Fruit fly (Drosophila melanogaster) whole organism: Measurements from ENCODE around the gene stumps.

Source experiments
- CG8478 ChIP-seq: fragments of >200 bp; optimal IDR thresholded peaks from 2 replicates; lab custom pipeline; 2018; ENCODE audit warnings: inconsistent platforms
- Dll ChIP-seq: fragments of >200 bp; optimal IDR thresholded peaks from 2 replicates; lab custom pipeline; 2017
- EcR ChIP-seq, 2 experiments: fragments of >200 bp; optimal IDR thresholded peaks; 2 replicates each; lab custom pipeline; 2017; ENCODE audit warnings: missing biosample characterization in 2 of 2, missing genetic modification characterization in 2 of 2, missing genetic modification reagents in 2 of 2
- pan ChIP-seq: fragments of >200 bp; optimal IDR thresholded peaks from 2 replicates; lab custom pipeline; 2017
- psq ChIP-seq: fragments of >200 bp; optimal IDR thresholded peaks from 2 replicates; lab custom pipeline; 2017
- usp ChIP-seq: fragments of >200 bp; optimal IDR thresholded peaks from 2 replicates; lab custom pipeline; 2017; ENCODE audit warnings: missing biosample characterization, missing genetic modification characterization, mixed read lengths

Gene stumps

DNA sequence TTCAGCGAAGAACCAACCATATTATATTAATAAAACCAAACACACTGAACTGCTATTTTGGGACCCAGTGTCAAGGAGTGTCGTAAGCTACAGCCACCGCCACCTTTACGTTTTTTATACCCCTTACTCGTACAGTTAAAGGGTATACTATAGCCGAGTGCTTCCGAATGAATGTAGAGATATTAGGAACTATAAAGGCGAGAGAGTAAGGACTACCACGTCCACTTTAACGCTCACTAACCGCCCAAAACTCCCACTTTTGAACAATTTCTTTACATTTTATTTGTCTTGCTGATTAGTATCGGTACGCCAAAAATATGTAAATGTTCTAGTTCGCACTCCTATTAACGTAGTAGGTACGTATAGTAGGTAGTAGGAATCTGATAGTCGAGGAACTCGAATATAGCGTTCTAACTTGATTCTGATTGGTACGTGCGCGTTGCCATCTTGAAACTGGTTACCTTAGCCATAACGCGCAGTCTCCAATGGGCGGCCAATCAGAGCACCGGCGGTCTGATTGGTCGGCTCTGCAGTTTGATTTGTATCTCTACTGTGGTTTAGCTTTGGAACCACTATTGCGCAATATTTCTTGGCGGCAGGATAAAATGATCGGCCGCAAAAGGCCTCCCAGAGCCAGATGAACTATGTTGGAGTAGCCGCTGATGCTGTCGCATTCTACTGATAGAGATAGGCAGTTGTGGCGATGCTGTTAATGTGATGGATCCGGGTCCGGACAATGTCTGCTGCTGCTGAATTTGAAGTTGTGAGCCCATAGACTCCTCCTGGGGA is 79.1 kb downstream of the stumps start:
- TF ChIP-seq pan (lab: Kevin White, UChicago) (no peak), usp (GFP tag; lab: Kevin White, UChicago) (no peak), CG8478 (lab: Kevin White, UChicago) (no peak), Dll (lab: Kevin White, UChicago) (no peak), EcR (GFP tag; optimal IDR thresholded peaks at IDR 0.05; lab: Kevin White, UChicago) (no peak)

dm6 chr3R:14656760-14657604 is 80.0 kb downstream of the stumps start, which contains the start of gene CG3505:
Gene CG3505, plus strand, starts transcription at chr3R:14657447.
- no peak for TF ChIP-seq psq
- no peak for TF ChIP-seq pan (lab: Kevin White, UChicago)
- TF ChIP-seq EcR (GFP tag; optimal IDR thresholded peaks at IDR 0.05; lab: Kevin White, UChicago): no peak
- TF ChIP-seq usp (GFP tag; lab: Kevin White, UChicago): no peak
- no peak for TF ChIP-seq CG8478 (lab: Kevin White, UChicago)
- no peak for TF ChIP-seq Dll (lab: Kevin White, UChicago)

DNA sequence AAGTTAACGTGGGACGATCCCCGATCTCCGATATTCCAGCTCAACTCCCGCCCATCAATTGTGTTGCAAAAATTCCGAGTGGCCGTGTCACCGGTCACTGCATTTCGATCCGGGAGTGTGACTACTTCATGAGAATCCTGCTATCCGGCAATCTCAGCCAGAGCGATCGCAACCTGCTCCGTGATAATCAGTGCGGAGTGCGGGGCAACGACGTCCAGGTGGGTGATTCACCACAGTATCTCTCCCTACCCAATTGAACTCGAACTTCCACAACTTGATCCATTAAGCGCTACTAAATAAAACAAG is 80.5 kb downstream of the stumps start:
- TF ChIP-seq CG8478 (lab: Kevin White, UChicago) (no peak), usp (GFP tag; lab: Kevin White, UChicago) (no peak), pan (lab: Kevin White, UChicago) (no peak), EcR (GFP tag; optimal IDR thresholded peaks at IDR 0.05; lab: Kevin White, UChicago) (no peak), psq (no peak), Dll (lab: Kevin White, UChicago) (no peak)
